Fruit fly (Drosophila melanogaster) whole organism, adult: ENCODE measurements around the gene Vps4.
"Not testable (repeated sequence)": the region's sequence is repeated elsewhere in the genome, so short reads cannot be mapped to it uniquely, and the experiment has no call there.

Experiments
- CG5204 ChIP-seq: fragments of 200-800 bp; sonication (Bioruptor generic); optimal IDR thresholded peaks from 2 replicates; lab custom pipeline; 2016; ENCODE audit warnings: missing biosample characterization, missing genetic modification characterization
- CG7045 ChIP-seq: fragments of 200-800 bp; sonication (Bioruptor generic); optimal IDR thresholded peaks from 2 replicates; lab custom pipeline; 2017; ENCODE audit warnings: missing biosample characterization, mild to moderate bottlenecking, missing genetic modification characterization
- Crg-1 ChIP-seq: fragments of 200-800 bp; sonication (Bioruptor generic); optimal IDR thresholded peaks from 2 replicates; lab custom pipeline; 2016; ENCODE audit warnings: missing biosample characterization, missing genetic modification characterization
- Hr96 ChIP-seq: fragments of 200-800 bp; sonication (Bioruptor generic); optimal IDR thresholded peaks from 2 replicates; lab custom pipeline; 2016; ENCODE audit warnings: missing biosample characterization, missing genetic modification characterization
- ovo ChIP-seq: fragments of 200-800 bp; sonication (Bioruptor generic); optimal IDR thresholded peaks from 2 replicates; lab custom pipeline; 2016; ENCODE audit warnings: missing biosample characterization, missing genetic modification characterization
- pad ChIP-seq: fragments of 200-800 bp; sonication (Bioruptor generic); optimal IDR thresholded peaks from 3 replicates; lab custom pipeline; 2017; ENCODE audit warnings: missing biosample characterization, missing genetic modification characterization, mild to moderate bottlenecking, moderate library complexity, missing genetic modification reagents
- toe ChIP-seq: fragments of 200-800 bp; sonication (Bioruptor generic); optimal IDR thresholded peaks from 2 replicates; lab custom pipeline; 2016; ENCODE audit warnings: missing biosample characterization, missing genetic modification characterization

dm6 chrX:17889247-17889646 lies 18.2 kb upstream of the Vps4 start, which contains the start of gene Gss1:
- not testable (repeated sequence) for TF ChIP-seq ovo (GFP tag; lab: Kevin White, UChicago); CG7045 (GFP tag; lab: Kevin White, UChicago); Hr96; Crg-1 (GFP tag; lab: Kevin White, UChicago); CG5204 (GFP tag; lab: Kevin White, UChicago); toe (GFP tag; lab: Kevin White, UChicago); pad (GFP tag; lab: Kevin White, UChicago)
